Fruit fly (Drosophila melanogaster) whole organism, embryonic: Measurements from ENCODE around the gene CG42693.

ENCODE experiments used
- CG11504 ChIP-seq: fragments of 200-800 bp; sonication (Bioruptor generic); optimal IDR thresholded peaks from 3 replicates; lab custom pipeline; 2019; ENCODE audit warnings: missing biosample characterization, mild to moderate bottlenecking, missing genetic modification characterization, moderate library complexity
- CG1233 ChIP-seq: fragments of 200-800 bp; sonication (Bioruptor generic); optimal IDR thresholded peaks from 4 replicates; lab custom pipeline; 2018; ENCODE audit warnings: missing biosample characterization, mild to moderate bottlenecking, missing genetic modification characterization
- CG12391 ChIP-seq: fragments of 200-800 bp; sonication (Bioruptor generic); optimal IDR thresholded peaks from 3 replicates; lab custom pipeline; 2018; ENCODE audit warnings: missing biosample characterization, mild to moderate bottlenecking, missing genetic modification characterization, moderate library complexity
- CG13775 ChIP-seq: fragments of 200-800 bp; sonication (Bioruptor generic); optimal IDR thresholded peaks from 3 replicates; lab custom pipeline; 2017; ENCODE audit warnings: missing biosample characterization, mild to moderate bottlenecking, missing genetic modification characterization
- CG15011 ChIP-seq: fragments of 200-800 bp; sonication (Bioruptor generic); optimal IDR thresholded peaks from 3 replicates; lab custom pipeline; 2018; ENCODE audit warnings: missing biosample characterization, mild to moderate bottlenecking, missing genetic modification characterization
- CG17802 ChIP-seq: fragments of 200-800 bp; sonication (Bioruptor generic); optimal IDR thresholded peaks from 2 replicates; lab custom pipeline; 2018; ENCODE audit warnings: missing biosample characterization, mild to moderate bottlenecking, missing genetic modification characterization, moderate library complexity
- CG18262 ChIP-seq: fragments of 200-800 bp; optimal IDR thresholded peaks from 3 replicates; lab custom pipeline; 2019; ENCODE audit warnings: missing biosample characterization, mild to moderate bottlenecking, missing genetic modification characterization, moderate library complexity
- CG2120 ChIP-seq: fragments of 200-800 bp; sonication (Bioruptor generic); optimal IDR thresholded peaks from 3 replicates; lab custom pipeline; 2016; ENCODE audit warnings: missing biosample characterization, missing genetic modification characterization
- CG2678 ChIP-seq: fragments of 200-800 bp; sonication (Bioruptor generic); optimal IDR thresholded peaks from 3 replicates; lab custom pipeline; 2019; ENCODE audit warnings: missing biosample characterization, mild to moderate bottlenecking, missing genetic modification characterization, moderate library complexity
- CG2712 ChIP-seq: fragments of 200-800 bp; optimal IDR thresholded peaks from 3 replicates; lab custom pipeline; 2019; ENCODE audit warnings: missing biosample characterization, mild to moderate bottlenecking, missing genetic modification characterization, moderate library complexity
- CG3281 ChIP-seq: fragments of 200-800 bp; sonication (Bioruptor generic); optimal IDR thresholded peaks from 3 replicates; lab custom pipeline; 2017; ENCODE audit warnings: missing biosample characterization, mild to moderate bottlenecking, missing genetic modification characterization
- CG4328 ChIP-seq: fragments of 200-800 bp; sonication (Bioruptor generic); optimal IDR thresholded peaks from 3 replicates; lab custom pipeline; 2017; ENCODE audit warnings: missing biosample characterization, missing genetic modification reagents, missing genetic modification characterization
- CG4360 ChIP-seq: fragments of 200-800 bp; sonication (Bioruptor generic); IDR thresholded peaks from 2 replicates; pipeline ENCODE4 v1.3.6; 2022; ENCODE audit warnings: missing biosample characterization, missing genetic modification characterization
- CG4730 ChIP-seq: fragments of 200-800 bp; sonication (Bioruptor generic); IDR thresholded peaks from 2 replicates; pipeline ENCODE4 v1.3.6; 2022; ENCODE audit warnings: missing biosample characterization, missing genetic modification characterization
- CG6254 ChIP-seq: fragments of 200-800 bp; sonication (Bioruptor generic); optimal IDR thresholded peaks from 3 replicates; lab custom pipeline; 2017; ENCODE audit warnings: mild to moderate bottlenecking, missing biosample characterization, missing genetic modification reagents, missing genetic modification characterization
- CG8388 ChIP-seq: fragments of 200-800 bp; sonication (Bioruptor generic); optimal IDR thresholded peaks from 2 replicates; lab custom pipeline; 2019; ENCODE audit warnings: missing biosample characterization, mild to moderate bottlenecking, missing genetic modification characterization, moderate library complexity
- CG9727 ChIP-seq: fragments of 200-800 bp; sonication (Bioruptor generic); optimal IDR thresholded peaks from 3 replicates; lab custom pipeline; 2017; ENCODE audit warnings: missing biosample characterization, mild to moderate bottlenecking, missing genetic modification characterization
- Gug ChIP-seq: fragments of 200-800 bp; sonication (Bioruptor generic); IDR thresholded peaks from 4 replicates; pipeline ENCODE4 v1.3.6; 2022; ENCODE audit warnings: missing biosample characterization, missing genetic modification characterization
- Hr51 ChIP-seq, 2 experiments: fragments of 200-800 bp; sonication (Bioruptor generic); optimal IDR thresholded peaks; 2 replicates in 1 of 2; 3 replicates in 1 of 2; lab custom pipeline; 2016 to 2018; ENCODE audit warnings: missing biosample characterization in 2 of 2, missing genetic modification characterization in 2 of 2, mild to moderate bottlenecking in 1 of 2, moderate library complexity in 1 of 2
- Med ChIP-seq: fragments of 200-800 bp; sonication (Bioruptor generic); peaks from one replicate; lab custom pipeline; 2016; ENCODE audit warnings: missing biosample characterization, missing genetic modification characterization, mild to moderate bottlenecking, inconsistent platforms, moderate library complexity
- NC2α ChIP-seq: fragments of 200-800 bp; sonication (Bioruptor generic); optimal IDR thresholded peaks from 2 replicates; lab custom pipeline; 2016; ENCODE audit warnings: missing biosample characterization, missing genetic modification characterization
- Oli ChIP-seq: fragments of 200-800 bp; sonication (Bioruptor generic); optimal IDR thresholded peaks from 2 replicates; lab custom pipeline; 2018; ENCODE audit warnings: missing biosample characterization, mild to moderate bottlenecking, missing genetic modification characterization, moderate library complexity
- Side ChIP-seq: fragments of 200-800 bp; sonication (Bioruptor generic); optimal IDR thresholded peaks from 2 replicates; lab custom pipeline; 2016; ENCODE audit warnings: missing biosample characterization, missing genetic modification characterization
- Trl ChIP-seq, 3 experiments: fragments of >200 bp in 2 of 3; fragments of 200-800 bp in 1 of 3; sonication (Bioruptor generic) in 1 of 3; optimal IDR thresholded peaks; 2 replicates in 1 of 3; 3 replicates in 2 of 3; lab custom pipeline; 2016 to 2017; ENCODE audit warnings: missing biosample characterization in 1 of 3, missing genetic modification characterization in 1 of 3
- Xbp1 ChIP-seq: fragments of 200-800 bp; sonication (Bioruptor generic); optimal IDR thresholded peaks from 3 replicates; lab custom pipeline; 2016; ENCODE audit warnings: missing biosample characterization, mild to moderate bottlenecking, missing genetic modification characterization
- ara ChIP-seq: fragments of 200-800 bp; sonication (Bioruptor generic); IDR thresholded peaks from 2 replicates; pipeline ENCODE4 v1.3.6; 2022; ENCODE audit warnings: missing biosample characterization, missing genetic modification characterization
- br ChIP-seq: fragments of >200 bp; optimal IDR thresholded peaks from 2 replicates; lab custom pipeline; 2017
- cg ChIP-seq: fragments of 200-800 bp; sonication (Bioruptor generic); optimal IDR thresholded peaks from 3 replicates; lab custom pipeline; 2019; ENCODE audit warnings: missing biosample characterization, mild to moderate bottlenecking, missing genetic modification characterization, moderate library complexity
- ci ChIP-seq: fragments of 200-800 bp; sonication (Bioruptor generic); IDR thresholded peaks from 3 replicates; pipeline ENCODE4 v1.3.6; 2022; ENCODE audit warnings: missing biosample characterization, missing genetic modification characterization
- croc ChIP-seq: fragments of 200-800 bp; sonication (Bioruptor generic); conservative IDR thresholded peaks from 3 replicates; pipeline ENCODE4 v1.3.6; 2022; ENCODE audit warnings: missing biosample characterization, missing genetic modification characterization
- crol ChIP-seq: fragments of 200-800 bp; sonication (Bioruptor generic); IDR thresholded peaks from 2 replicates; pipeline ENCODE4 v1.3.6; 2022; ENCODE audit warnings: missing biosample characterization, missing genetic modification characterization
- da ChIP-seq: fragments of 200-800 bp; sonication (Bioruptor generic); optimal IDR thresholded peaks from 2 replicates; lab custom pipeline; 2016; ENCODE audit warnings: missing biosample characterization, missing genetic modification characterization
- danr ChIP-seq: fragments of 200-800 bp; sonication (Bioruptor generic); IDR thresholded peaks from 2 replicates; pipeline ENCODE4 v1.3.6; 2022; ENCODE audit warnings: missing biosample characterization, missing genetic modification characterization
- dysf ChIP-seq: fragments of 200-800 bp; sonication (Bioruptor generic); IDR thresholded peaks from 3 replicates; pipeline ENCODE4 v1.3.6; 2022; ENCODE audit warnings: missing biosample characterization, missing genetic modification characterization
- eve ChIP-seq, 2 experiments: fragments of >200 bp; optimal IDR thresholded peaks; 2 replicates each; lab custom pipeline; 2017; ENCODE audit warnings: missing biosample characterization in 2 of 2, missing genetic modification characterization in 2 of 2
- fd64A ChIP-seq: fragments of 200-800 bp; sonication (Bioruptor generic); optimal IDR thresholded peaks from 3 replicates; lab custom pipeline; 2018; ENCODE audit warnings: missing biosample characterization, mild to moderate bottlenecking, missing genetic modification characterization
- gem ChIP-seq: fragments of 200-800 bp; sonication (Bioruptor generic); optimal IDR thresholded peaks from 2 replicates; lab custom pipeline; 2019; ENCODE audit warnings: missing biosample characterization, mild to moderate bottlenecking, missing genetic modification characterization, moderate library complexity
- grau ChIP-seq: fragments of 200-800 bp; optimal IDR thresholded peaks from 3 replicates; lab custom pipeline; 2019; ENCODE audit warnings: missing biosample characterization, mild to moderate bottlenecking, missing genetic modification characterization, moderate library complexity
- jing ChIP-seq: fragments of 200-800 bp; sonication (Bioruptor generic); optimal IDR thresholded peaks from 2 replicates; lab custom pipeline; 2018; ENCODE audit warnings: missing biosample characterization, mild to moderate bottlenecking, missing genetic modification characterization
- kni ChIP-seq: fragments of 200-800 bp; sonication (Bioruptor generic); optimal IDR thresholded peaks from 3 replicates; lab custom pipeline; 2017; ENCODE audit warnings: mild to moderate bottlenecking, missing biosample characterization, missing genetic modification reagents, missing genetic modification characterization
- lab ChIP-seq: fragments of 200-800 bp; sonication (Bioruptor generic); optimal IDR thresholded peaks from 3 replicates; lab custom pipeline; 2017; ENCODE audit warnings: missing biosample characterization, missing genetic modification characterization, mild to moderate bottlenecking, moderate library complexity, missing genetic modification reagents
- nau ChIP-seq: fragments of 200-800 bp; sonication (Bioruptor generic); optimal IDR thresholded peaks from 3 replicates; lab custom pipeline; 2017; ENCODE audit warnings: missing biosample characterization, mild to moderate bottlenecking, missing genetic modification characterization, missing genetic modification reagents
- ro ChIP-seq: fragments of 200-800 bp; sonication (Bioruptor generic); IDR thresholded peaks from 2 replicates; pipeline ENCODE4 v1.3.6; 2022; ENCODE audit warnings: missing biosample characterization, missing genetic modification characterization
- sens ChIP-seq: fragments of 200-800 bp; sonication (Bioruptor generic); peaks from one replicate; lab custom pipeline; 2016; ENCODE audit warnings: missing biosample characterization, missing genetic modification characterization
- ssp ChIP-seq: fragments of 200-800 bp; sonication (Bioruptor generic); IDR thresholded peaks from 2 replicates; pipeline ENCODE4 v1.3.6; 2022; ENCODE audit warnings: missing biosample characterization, missing genetic modification characterization
- tap ChIP-seq: fragments of 200-800 bp; optimal IDR thresholded peaks from 3 replicates; lab custom pipeline; 2019; ENCODE audit warnings: missing biosample characterization, mild to moderate bottlenecking, missing genetic modification characterization, moderate library complexity
- tio ChIP-seq: fragments of 200-800 bp; sonication (Bioruptor generic); optimal IDR thresholded peaks from 2 replicates; lab custom pipeline; 2017; ENCODE audit warnings: missing biosample characterization, missing genetic modification characterization, inconsistent platforms
- unpg ChIP-seq: fragments of 200-800 bp; sonication (Bioruptor generic); optimal IDR thresholded peaks from 3 replicates; lab custom pipeline; 2018; ENCODE audit warnings: missing biosample characterization, mild to moderate bottlenecking, missing genetic modification characterization, moderate library complexity
- zfh1 ChIP-seq: fragments of 200-800 bp; sonication (Bioruptor generic); IDR thresholded peaks from 3 replicates; pipeline ENCODE4 v1.3.6; 2022; ENCODE audit warnings: missing biosample characterization, missing genetic modification characterization

Gene CG42693

dm6 chr3R:31723206-31723933, 15.2 kb upstream of the CG42693 start (continued):
- TF ChIP-seq dysf (GFP tag; lab: Robert Waterston, UW) (peak; percentile 58; the same call in 2 of the 3 replicates), br (lab: Kevin White, UChicago) (no peak), cg (peak; percentile 89), gem (tag; lab: Kevin White, UChicago) (peak; percentile 54), CG6254 (GFP tag; lab: Kevin White, UChicago) (no peak), CG4730 (GFP tag; lab: Robert Waterston, UW) (no peak), crol (peak; percentile 59; the same call in 1 of the 2 replicates), CG12391 (tag; lab: Kevin White, UChicago) (peak; percentile 44), fd64A (GFP tag; lab: Kevin White, UChicago) (no peak), Med (GFP tag; lab: Kevin White, UChicago) (peak; percentile 81), jing (GFP tag; lab: Kevin White, UChicago) (peak; percentile 4), sens (peak; percentile 88), CG9727 (GFP tag; lab: Kevin White, UChicago) (peak; percentile 46), CG11504 (tag; lab: Kevin White, UChicago) (peak; percentile 54), CG4360 (peak; percentile 99), Gug (GFP tag; lab: Robert Waterston, UW) (0 out of 4 replicates have a peak, but pooled peaks have one; percentile 4), CG2678 (peak; percentile 54), CG15011 (GFP tag; lab: Kevin White, UChicago) (no peak), eve (GFP tag; optimal IDR thresholded peaks at IDR 0.05; lab: Kevin White, UChicago) (no peak), CG18262 (tag; lab: Kevin White, UChicago) (peak; percentile 52), ci (GFP tag; lab: Robert Waterston, UW) (0 out of 3 replicates have a peak, but pooled peaks have one; percentile 13), CG2712 (peak; percentile 49), nau (GFP tag; lab: Kevin White, UChicago) (peak; percentile 22), CG2120 (GFP tag; lab: Kevin White, UChicago) (peak; percentile 22), NC2α (no peak), CG1233 (peak; percentile 25), croc (GFP tag; lab: Robert Waterston, UW) (peak; percentile 13; the same call in 1 of the 3 replicates), CG8388 (peak; percentile 4), Trl (optimal IDR thresholded peaks at IDR 0.05; lab: Kevin White, UChicago) (peak in 1 of 2 experiments; percentile 24), Trl (GFP tag; optimal IDR thresholded peaks at IDR 0.05; lab: Kevin White, UChicago) (no peak), danr (GFP tag; lab: Robert Waterston, UW) (no peak), da (GFP tag; lab: Kevin White, UChicago) (no peak), unpg (GFP tag; lab: Kevin White, UChicago) (peak; percentile 4), CG17802 (tag; lab: Kevin White, UChicago) (no peak), CG3281 (peak; percentile 25), ssp (no peak), ro (GFP tag; lab: Robert Waterston, UW) (no peak), ara (GFP tag; lab: Robert Waterston, UW) (no peak), lab (GFP tag; lab: Kevin White, UChicago) (peak; percentile 41), grau (peak; percentile 12), kni (peak; percentile 55), CG4328 (GFP tag; lab: Kevin White, UChicago) (no peak), zfh1 (no peak), Oli (tag; lab: Kevin White, UChicago) (peak; percentile 40), CG13775 (no peak), tap (peak; percentile 23), Side (GFP tag; lab: Kevin White, UChicago) (peak; percentile 9), Hr51 (GFP tag; optimal IDR thresholded peaks at IDR 0.05; lab: Kevin White, UChicago) (no peak), Xbp1 (peak; percentile 7), tio (no peak)
